Comparison of ENCODE assay signal across 1 fruit fly cellular context in the genomic region with DNA sequence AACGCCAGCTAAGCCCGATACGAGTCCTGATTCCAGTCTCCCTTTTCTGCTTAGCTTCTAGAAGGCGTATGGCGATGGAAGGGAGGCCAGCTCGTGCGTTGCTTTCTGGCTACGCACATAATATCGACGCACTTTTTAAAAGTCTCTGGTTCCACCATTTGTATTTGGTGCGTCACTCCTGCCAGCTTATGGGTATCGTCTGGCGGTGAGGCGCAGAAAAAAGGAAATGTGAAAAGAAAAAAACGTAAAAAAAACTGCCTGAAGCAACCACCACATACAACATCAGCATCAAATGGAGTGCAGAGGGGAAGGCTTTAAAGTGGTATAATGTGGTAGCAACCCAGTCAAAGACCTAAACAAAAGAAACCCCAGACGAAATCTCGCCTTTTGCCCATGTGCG.
TF ChIP-seq lines count a peak whose summit lies in the region.

No protein-coding gene starts in this region.

TF ChIP-seq in whole organism, prepupa, 60 proteins besides CTCF, POLR2A, EP300 and RAD21 (continued from another document):
- no peak for TF ChIP-seq fkh (GFP tag; optimal IDR thresholded peaks at IDR 0.05; lab: Kevin White, UChicago)
- TF ChIP-seq ss (GFP tag; optimal IDR thresholded peaks at IDR 0.05; lab: Kevin White, UChicago) = peak; percentile 63 to 78
- TF ChIP-seq Smox (GFP tag; optimal IDR thresholded peaks at IDR 0.05; lab: Kevin White, UChicago) = no peak
- TF ChIP-seq dac (GFP tag; optimal IDR thresholded peaks at IDR 0.05; lab: Kevin White, UChicago) = no peak
- peak; percentile 47 for TF ChIP-seq spab (GFP tag; optimal IDR thresholded peaks at IDR 0.05; lab: Kevin White, UChicago)
- TF ChIP-seq CG11294 (GFP tag; IDR thresholded peaks at IDR 0.05; lab: Robert Waterston, UW) = no peak
- no peak for TF ChIP-seq CG32006 (GFP tag; optimal IDR thresholded peaks at IDR 0.05; lab: Kevin White, UChicago)
- no peak for TF ChIP-seq esn (GFP tag; optimal IDR thresholded peaks at IDR 0.05; lab: Kevin White, UChicago)
- peak; percentile 39 for TF ChIP-seq Ets96B (tag; optimal IDR thresholded peaks at IDR 0.05; lab: Kevin White, UChicago)
- peak; percentile 72 for TF ChIP-seq CG6163 (GFP tag; IDR thresholded peaks at IDR 0.05; lab: Robert Waterston, UW)
- TF ChIP-seq vri (GFP tag; optimal IDR thresholded peaks at IDR 0.05; lab: Kevin White, UChicago) = peak; percentile 2
- TF ChIP-seq Lpt (GFP tag; optimal IDR thresholded peaks at IDR 0.05; lab: Kevin White, UChicago) = no peak
- TF ChIP-seq Gug (GFP tag; IDR thresholded peaks at IDR 0.05; lab: Robert Waterston, UW) = no peak
- TF ChIP-seq CG16779 (tag; optimal IDR thresholded peaks at IDR 0.05; lab: Kevin White, UChicago) = peak; percentile 3
- peak in 1 of 2 experiments; percentile 25 for TF ChIP-seq salr (GFP tag; optimal IDR thresholded peaks at IDR 0.05; lab: Kevin White, UChicago)
